Worm (Caenorhabditis elegans): ENCODE results near the gene arrd-26.

- TF ChIP-seq F57A8.1 (GFP tag; optimal IDR thresholded peaks at IDR 0.05) (no peak), madf-3 (GFP tag; IDR thresholded peaks at IDR 0.05) (no peak)
Observed at ce11 chrIV:2106708-2107107, 40.7 kb downstream of the arrd-26 start.
